Worm (Caenorhabditis elegans): Measurements from ENCODE around the gene F42G4.7.

DNA sequence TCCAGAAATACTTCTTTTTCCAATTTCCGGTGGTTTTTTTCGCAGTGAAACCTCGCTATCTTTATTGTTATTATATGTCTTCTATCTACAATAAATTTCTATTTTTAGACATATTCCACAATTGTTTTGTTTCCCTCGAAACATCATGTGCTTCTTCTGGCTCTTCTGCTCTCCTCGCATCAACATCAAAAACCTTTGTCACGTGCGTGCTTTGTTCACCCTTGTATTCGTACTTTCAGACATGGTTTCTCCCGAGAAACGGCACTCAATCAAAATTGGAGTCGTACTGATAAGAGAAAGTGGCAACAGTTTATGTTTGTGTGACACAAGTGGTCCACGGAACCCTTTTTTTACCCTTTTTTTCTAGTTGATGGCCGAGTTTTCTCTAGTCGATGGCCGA, 30.7 kb upstream of the F42G4.7 start:
- TF ChIP-seq him-1 (tag; optimal IDR thresholded peaks at IDR 0.05), result no peak
- no peak for TF ChIP-seq W03F9.2 (tag; optimal IDR thresholded peaks at IDR 0.05)

All from whole organism, L4/young adult.